Worm (Caenorhabditis elegans) whole organism, late embryonic: ENCODE results near the gene mrps-26.

Source experiments
- ama-1 ChIP-seq: fragments of 150-350 bp; optimal IDR thresholded peaks from 2 replicates; lab custom pipeline; 2014
- ceh-30 ChIP-seq: fragments of 150-350 bp; optimal IDR thresholded peaks from 2 replicates; lab custom pipeline; 2014; ENCODE audit warnings: missing biosample characterization, missing genetic modification characterization
- dmd-4 ChIP-seq: sonication (generic microtip); optimal IDR thresholded peaks from 2 replicates; lab custom pipeline; 2016; ENCODE audit warnings: borderline replicate concordance, missing genetic modification characterization, missing compliant biosample characterization
- fkh-10 ChIP-seq: fragments of 150-350 bp; optimal IDR thresholded peaks from 2 replicates; lab custom pipeline; 2014; ENCODE audit warnings: missing biosample characterization, missing genetic modification reagents, missing genetic modification characterization
- nfya-1 ChIP-seq: sonication (generic microtip); optimal IDR thresholded peaks from 2 replicates; lab custom pipeline; 2017; ENCODE audit warnings: missing genetic modification characterization, mild to moderate bottlenecking, missing compliant biosample characterization, antibody characterized with exemption, moderate library complexity
- nhr-11 ChIP-seq: fragments of 150-350 bp; optimal IDR thresholded peaks from 2 replicates; lab custom pipeline; 2014; ENCODE audit warnings: missing biosample characterization, missing genetic modification characterization
- nhr-232 ChIP-seq: sonication (generic microtip); optimal IDR thresholded peaks from 2 replicates; lab custom pipeline; 2016; ENCODE audit warnings: missing genetic modification characterization, missing compliant biosample characterization
- pat-9 ChIP-seq: fragments of 200-800 bp; sonication (Bioruptor generic); optimal IDR thresholded peaks from 2 replicates; lab custom pipeline; 2018; ENCODE audit warnings: mild to moderate bottlenecking, missing genetic modification characterization, moderate library complexity, missing compliant biosample characterization
- pqm-1 ChIP-seq: sonication (generic microtip); optimal IDR thresholded peaks from 2 replicates; lab custom pipeline; 2016; ENCODE audit warnings: missing genetic modification characterization, missing compliant biosample characterization

DNA sequence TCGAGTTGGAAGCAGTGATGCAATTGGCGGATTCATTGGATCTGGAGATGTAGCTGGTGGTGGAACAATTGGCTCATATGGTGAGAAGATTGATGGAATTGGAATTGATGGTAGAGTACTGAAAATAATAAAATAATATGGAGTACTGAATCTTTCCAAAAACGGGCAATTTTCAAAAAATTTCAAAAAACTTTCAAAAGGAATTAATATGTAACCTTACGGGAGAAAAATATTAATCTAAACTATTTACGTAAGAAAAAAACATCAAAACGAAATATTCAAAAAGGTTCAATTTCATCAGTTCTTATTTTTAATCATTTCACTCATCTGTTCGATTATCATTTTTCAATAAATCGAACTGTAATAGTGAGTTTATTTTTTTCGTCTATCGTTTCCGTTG is 35.4 kb downstream of the mrps-26 start, which contains the start of gene ZC395.4:
- TF ChIP-seq fkh-10 (GFP tag; lab: Kevin White, UChicago) (no peak), nfya-1 (tag; lab: Kevin White, UChicago) (no peak), ama-1 (lab: Kevin White, UChicago) (no peak), pat-9 (tag; lab: Kevin White, UChicago) (no peak), ceh-30 (tag; lab: Kevin White, UChicago) (no peak), dmd-4 (tag; lab: Kevin White, UChicago) (no peak), nhr-232 (tag; lab: Kevin White, UChicago) (no peak), pqm-1 (no peak), nhr-11 (no peak)
